Fruit fly (Drosophila melanogaster): ENCODE measurements around the gene CG10252.

dm6 chr3R:23668583-23668982 is 27.5 kb downstream of the CG10252 start:
- TF ChIP-seq Lpt (GFP tag; optimal IDR thresholded peaks at IDR 0.05) = no peak
- TF ChIP-seq spab (GFP tag; optimal IDR thresholded peaks at IDR 0.05) = no peak
- TF ChIP-seq Eip93F (GFP tag; optimal IDR thresholded peaks at IDR 0.05) = no peak
- TF ChIP-seq dsx (GFP tag; optimal IDR thresholded peaks at IDR 0.05; ENCODE audit: poor library complexity, severe bottlenecking) = no peak
- TF ChIP-seq cyc (GFP tag; optimal IDR thresholded peaks at IDR 0.05) = no peak
- no peak for TF ChIP-seq Ets96B (tag; optimal IDR thresholded peaks at IDR 0.05)
- no peak for TF ChIP-seq Hr4 (GFP tag; optimal IDR thresholded peaks at IDR 0.05)
- TF ChIP-seq net (GFP tag; optimal IDR thresholded peaks at IDR 0.05) = no peak
